Worm (Caenorhabditis elegans) whole organism, mixed stage, embryonic: ENCODE results near the gene F26D2.14.

Experiments used
- bed-3 ChIP-seq: fragments of 200-800 bp; sonication (Bioruptor generic); optimal IDR thresholded peaks from 3 replicates; lab custom pipeline; 2018; ENCODE audit warnings: mild to moderate bottlenecking, missing genetic modification characterization, moderate library complexity, missing compliant biosample characterization
- blmp-1 ChIP-seq: fragments of 150-350 bp; optimal IDR thresholded peaks from 2 replicates; lab custom pipeline; 2014; ENCODE audit warnings: missing biosample characterization, missing genetic modification characterization
- ceh-39 ChIP-seq: fragments of 150-350 bp; optimal IDR thresholded peaks from 2 replicates; lab custom pipeline; 2014; ENCODE audit warnings: missing biosample characterization, missing genetic modification characterization
- elt-1 ChIP-seq: sonication (generic microtip); optimal IDR thresholded peaks from 2 replicates; lab custom pipeline; 2017; ENCODE audit warnings: missing genetic modification characterization, mild to moderate bottlenecking, missing compliant biosample characterization, antibody characterized with exemption, moderate library complexity, borderline replicate concordance; ENCODE audit not compliant: insufficient read depth
- elt-3 ChIP-seq: fragments of 150-350 bp; optimal IDR thresholded peaks from 2 replicates; lab custom pipeline; 2014; ENCODE audit warnings: missing biosample characterization, missing genetic modification characterization
- flh-1 ChIP-seq: fragments of 200-800 bp; sonication (Bioruptor generic); optimal IDR thresholded peaks from 2 replicates; lab custom pipeline; 2018; ENCODE audit warnings: mild to moderate bottlenecking, missing genetic modification characterization, moderate library complexity, missing compliant biosample characterization
- lin-13 ChIP-seq: fragments of 150-350 bp; optimal IDR thresholded peaks from 2 replicates; lab custom pipeline; 2014; ENCODE audit warnings: missing biosample characterization, missing genetic modification characterization
- mab-5 ChIP-seq: fragments of 150-350 bp; optimal IDR thresholded peaks from 2 replicates; lab custom pipeline; 2014; ENCODE audit warnings: missing biosample characterization, missing genetic modification characterization
- mep-1 ChIP-seq: fragments of 150-350 bp; optimal IDR thresholded peaks from 2 replicates; lab custom pipeline; 2017; ENCODE audit warnings: missing biosample characterization, missing genetic modification reagents, missing genetic modification characterization, inconsistent platforms
- nhr-237 ChIP-seq: fragments of 150-350 bp; optimal IDR thresholded peaks from 2 replicates; lab custom pipeline; 2014; ENCODE audit warnings: missing biosample characterization, missing genetic modification characterization
- nhr-76 ChIP-seq: sonication (generic microtip); optimal IDR thresholded peaks from 2 replicates; lab custom pipeline; 2017; ENCODE audit warnings: missing biosample characterization, missing genetic modification characterization
- pha-4 ChIP-seq: fragments of 150-350 bp; optimal IDR thresholded peaks from 2 replicates; lab custom pipeline; 2018; ENCODE audit warnings: missing biosample characterization, missing genetic modification reagents, missing genetic modification characterization
- snpc-4 ChIP-seq: fragments of 150-350 bp; optimal IDR thresholded peaks from 2 replicates; lab custom pipeline; 2014; ENCODE audit warnings: missing biosample characterization, missing genetic modification characterization
- tbx-8 ChIP-seq: fragments of 200-800 bp; sonication (Bioruptor generic); optimal IDR thresholded peaks from 2 replicates; lab custom pipeline; 2018; ENCODE audit warnings: mild to moderate bottlenecking, missing genetic modification characterization, moderate library complexity, missing compliant biosample characterization
- unc-62 ChIP-seq: fragments of 150-350 bp; optimal IDR thresholded peaks from 2 replicates; lab custom pipeline; 2014; ENCODE audit warnings: missing biosample characterization, missing genetic modification reagents, missing genetic modification characterization
- ztf-11 ChIP-seq: fragments of 150-350 bp; optimal IDR thresholded peaks from 2 replicates; lab custom pipeline; 2014; ENCODE audit warnings: missing biosample characterization, missing genetic modification characterization

The F26D2.14 gene

ce11 chrV:16480919-16481630 lies 45.4 kb downstream of the F26D2.14 start, which contains the start of the genes F57E7.4 and spig-6:
F57E7.4 (minus strand) TSS chrV:16481019.
spig-6 (plus strand) TSS chrV:16481580.
- TF ChIP-seq flh-1 (GFP tag; lab: Kevin White, UChicago) (no peak), blmp-1 (no peak), mab-5 (tag; lab: Kevin White, UChicago) (no peak), snpc-4 (tag; lab: Kevin White, UChicago) (no peak), nhr-237 (tag; lab: Kevin White, UChicago) (no peak), mep-1 (tag; lab: Kevin White, UChicago) (no peak), lin-13 (tag; lab: Kevin White, UChicago) (no peak), ztf-11 (tag; lab: Kevin White, UChicago) (no peak)

- TF ChIP-seq bed-3 (GFP tag; lab: Kevin White, UChicago) (no peak), ztf-11 (tag; lab: Kevin White, UChicago) (no peak), ceh-39 (no peak)
These were observed 47.4 kb downstream of the F26D2.14 start, which contains the start of gene F57E7.2 for ce11 chrV:16483044-16483443. F57E7.2 (minus strand) TSS chrV:16483144.

- no peak for TF ChIP-seq lin-13 (tag; lab: Kevin White, UChicago)
- TF ChIP-seq tbx-8 (GFP tag; lab: Kevin White, UChicago), result no peak
- TF ChIP-seq pha-4 (tag; lab: Kevin White, UChicago), result no peak
- TF ChIP-seq ztf-11 (tag; lab: Kevin White, UChicago), result no peak
- no peak for TF ChIP-seq elt-1 (tag; lab: Kevin White, UChicago)
- no peak for TF ChIP-seq elt-3 (tag; lab: Kevin White, UChicago)
- TF ChIP-seq unc-62, result no peak
- no peak for TF ChIP-seq nhr-76 (tag; lab: Kevin White, UChicago)
These were observed 48.0 kb downstream of the F26D2.14 start, which contains the start of gene srh-139 for ce11 chrV:16483681-16484080. srh-139 (plus strand) TSS chrV:16483981.
